Worm (Caenorhabditis elegans) whole organism, L3 larva: ENCODE results near the gene Y54G2A.37.

Experiments used
- R02D3.7 ChIP-seq: fragments of 150-350 bp; optimal IDR thresholded peaks from 2 replicates; lab custom pipeline; 2014; ENCODE audit warnings: missing biosample characterization, missing genetic modification characterization
- ZK546.5 ChIP-seq: sonication (generic microtip); optimal IDR thresholded peaks from 2 replicates; lab custom pipeline; 2017; ENCODE audit warnings: missing biosample characterization, missing genetic modification characterization
- aly-2 ChIP-seq: fragments of 150-350 bp; optimal IDR thresholded peaks from 2 replicates; lab custom pipeline; 2014; ENCODE audit warnings: missing biosample characterization, missing genetic modification characterization
- egl-27 ChIP-seq: sonication (generic microtip); optimal IDR thresholded peaks from 4 replicates; lab custom pipeline; 2017; ENCODE audit warnings: missing biosample characterization, missing genetic modification reagents, missing genetic modification characterization
- nhr-12 ChIP-seq: fragments of 150-350 bp; optimal IDR thresholded peaks from 2 replicates; lab custom pipeline; 2014; ENCODE audit warnings: missing biosample characterization, missing genetic modification characterization
- nhr-237 ChIP-seq: fragments of 150-350 bp; optimal IDR thresholded peaks from 2 replicates; lab custom pipeline; 2014; ENCODE audit warnings: missing biosample characterization, missing genetic modification characterization
- unc-39 ChIP-seq: sonication (generic microtip); optimal IDR thresholded peaks from 4 replicates; lab custom pipeline; 2017; ENCODE audit warnings: missing biosample characterization, missing genetic modification characterization
- unc-62 ChIP-seq: fragments of 150-350 bp; sonication (generic microtip); optimal IDR thresholded peaks from 4 replicates; lab custom pipeline; 2014; ENCODE audit warnings: missing biosample characterization, missing genetic modification reagents, missing genetic modification characterization

DNA sequence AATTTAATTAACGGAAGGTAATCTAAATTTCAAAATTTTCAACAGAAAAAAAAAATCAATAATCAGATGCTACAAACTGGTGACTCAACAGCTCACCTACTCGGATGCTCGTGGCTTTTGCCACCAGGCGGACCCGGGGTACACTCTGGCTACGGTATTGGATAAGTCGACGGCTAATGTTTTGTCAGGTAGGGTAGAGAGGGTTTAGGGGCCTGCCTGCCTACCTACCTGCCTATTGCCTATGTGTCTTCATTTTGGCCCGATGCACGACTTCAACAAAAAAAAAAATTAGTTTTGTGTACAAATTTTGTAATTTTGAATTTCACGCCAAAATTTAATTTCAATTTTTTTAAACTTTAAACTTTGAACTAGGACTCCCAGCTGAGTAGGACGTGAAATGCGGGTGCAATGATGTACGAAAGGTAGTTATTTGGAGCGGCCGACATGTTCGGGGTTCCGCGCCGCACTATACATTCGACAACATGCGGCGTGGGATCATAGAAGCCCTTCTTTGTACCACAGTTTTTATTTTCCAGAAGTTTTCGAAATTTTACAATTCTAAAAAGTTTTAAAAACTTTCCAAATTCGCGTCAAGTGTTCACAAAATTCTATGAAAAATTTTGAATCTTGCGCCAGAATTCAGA is 5.1 kb downstream of the Y54G2A.37 start:
- TF ChIP-seq unc-39 (tag; lab: Kevin White, UChicago), result no peak
- TF ChIP-seq aly-2 (tag; lab: Kevin White, UChicago), result no peak
- TF ChIP-seq ZK546.5, result no peak
- no peak for TF ChIP-seq nhr-237 (tag; lab: Kevin White, UChicago)
- no peak for TF ChIP-seq unc-62 (GFP tag; lab: Kevin White, UChicago)
- TF ChIP-seq R02D3.7 (tag; lab: Kevin White, UChicago), result no peak
- TF ChIP-seq nhr-12 (tag; lab: Kevin White, UChicago), result no peak
- no peak for TF ChIP-seq egl-27
